Worm (Caenorhabditis elegans): ENCODE results near the gene Y53F4A.2.

Gene Y53F4A.2

DNA sequence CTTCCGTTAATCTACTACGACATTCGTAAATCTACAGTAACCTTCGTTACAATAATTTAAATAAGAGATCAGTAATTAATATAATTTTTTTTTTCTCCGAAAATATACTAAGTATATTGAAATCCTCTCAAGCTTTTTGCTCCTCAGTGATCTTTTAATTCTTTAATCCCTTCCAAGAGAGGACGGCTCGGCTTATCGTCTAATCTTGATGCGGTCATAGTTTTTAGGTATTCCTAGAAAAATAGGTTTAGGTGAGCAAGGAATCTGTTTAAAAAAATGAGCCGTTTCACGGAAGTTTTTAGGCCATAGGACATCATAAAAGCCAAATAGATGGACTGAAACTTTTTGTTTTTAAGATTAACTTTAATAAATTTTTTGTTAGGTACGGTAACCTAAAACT, 44.9 kb downstream of the Y53F4A.2 start:
- no peak for TF ChIP-seq nhr-28 (tag; optimal IDR thresholded peaks at IDR 0.05)
- no peak for TF ChIP-seq cnd-1 (tag; optimal IDR thresholded peaks at IDR 0.05)
- TF ChIP-seq mab-5 (tag; optimal IDR thresholded peaks at IDR 0.05), result no peak
- no peak for TF ChIP-seq ceh-43 (GFP tag; optimal IDR thresholded peaks at IDR 0.05)
- no peak for TF ChIP-seq flh-1 (GFP tag; optimal IDR thresholded peaks at IDR 0.05)
- TF ChIP-seq mep-1 (tag; optimal IDR thresholded peaks at IDR 0.05), result no peak
- no peak for TF ChIP-seq blmp-1 (tag; optimal IDR thresholded peaks at IDR 0.05)
- TF ChIP-seq snpc-4 (tag; optimal IDR thresholded peaks at IDR 0.05), result no peak
- no peak for TF ChIP-seq lsy-2 (tag; optimal IDR thresholded peaks at IDR 0.05)
- TF ChIP-seq lin-13 (tag; optimal IDR thresholded peaks at IDR 0.05), result no peak
- TF ChIP-seq unc-39 (tag; optimal IDR thresholded peaks at IDR 0.05), result no peak

Measured in whole organism, mixed stage, embryonic.